Fruit fly (Drosophila melanogaster) whole organism, embryonic: ENCODE data around the gene rau.
A peak's percentile ranks its signal among the peaks of the same experiment; 100 is the strongest.

Experiments used
- Abd-B ChIP-seq: fragments of 200-800 bp; sonication (Bioruptor generic); optimal IDR thresholded peaks from 2 replicates; lab custom pipeline; 2018; ENCODE audit warnings: missing biosample characterization, mild to moderate bottlenecking, missing genetic modification characterization, moderate library complexity
- Bgb ChIP-seq: fragments of 200-800 bp; sonication (Bioruptor generic); IDR thresholded peaks from 2 replicates; pipeline ENCODE4 v1.3.6; 2022; ENCODE audit warnings: missing biosample characterization, missing genetic modification characterization; ENCODE audit not compliant: partially characterized antibody
- CG10209 ChIP-seq: fragments of 200-800 bp; sonication (Bioruptor generic); optimal IDR thresholded peaks from 3 replicates; lab custom pipeline; 2017; ENCODE audit warnings: missing biosample characterization, mild to moderate bottlenecking, missing genetic modification characterization, missing genetic modification reagents
- CG10654 ChIP-seq: fragments of 200-800 bp; sonication (Bioruptor generic); optimal IDR thresholded peaks from 2 replicates; lab custom pipeline; 2016; ENCODE audit warnings: missing biosample characterization, missing genetic modification characterization
- CG11723 ChIP-seq: fragments of 200-800 bp; sonication (Bioruptor generic); optimal IDR thresholded peaks from 2 replicates; lab custom pipeline; 2017; ENCODE audit warnings: missing biosample characterization, mild to moderate bottlenecking, missing genetic modification characterization
- CG12299 ChIP-seq: fragments of 200-800 bp; sonication (Bioruptor generic); optimal IDR thresholded peaks from 2 replicates; lab custom pipeline; 2018; ENCODE audit warnings: missing biosample characterization, mild to moderate bottlenecking, missing genetic modification characterization
- CG12659 ChIP-seq: fragments of 200-800 bp; sonication (Bioruptor generic); optimal IDR thresholded peaks from 3 replicates; lab custom pipeline; 2017; ENCODE audit warnings: mild to moderate bottlenecking, missing biosample characterization, missing genetic modification reagents, missing genetic modification characterization
- CG13894 ChIP-seq: fragments of 200-800 bp; sonication (Bioruptor generic); optimal IDR thresholded peaks from 3 replicates; lab custom pipeline; 2018; ENCODE audit warnings: missing biosample characterization, mild to moderate bottlenecking, missing genetic modification characterization, moderate library complexity
- CG14667 ChIP-seq: fragments of 200-800 bp; sonication (Bioruptor generic); IDR thresholded peaks from 2 replicates; pipeline ENCODE4 v1.3.6; 2022; ENCODE audit warnings: missing biosample characterization, missing genetic modification characterization
- CG16815 ChIP-seq: fragments of 200-800 bp; sonication (Bioruptor generic); optimal IDR thresholded peaks from 3 replicates; lab custom pipeline; 2017; ENCODE audit warnings: missing biosample characterization, mild to moderate bottlenecking, missing genetic modification characterization
- CG2120 ChIP-seq: fragments of 200-800 bp; sonication (Bioruptor generic); optimal IDR thresholded peaks from 3 replicates; lab custom pipeline; 2016; ENCODE audit warnings: missing biosample characterization, missing genetic modification characterization
- CG3163 ChIP-seq: fragments of 200-800 bp; sonication (Bioruptor generic); optimal IDR thresholded peaks from 3 replicates; lab custom pipeline; 2016; ENCODE audit warnings: missing biosample characterization, missing genetic modification characterization
- CG33213 ChIP-seq: fragments of 200-800 bp; sonication (Bioruptor generic); optimal IDR thresholded peaks from 3 replicates; lab custom pipeline; 2016; ENCODE audit warnings: missing biosample characterization, missing genetic modification characterization
- CG42726 ChIP-seq: fragments of 200-800 bp; sonication (Bioruptor generic); IDR thresholded peaks from 2 replicates; pipeline ENCODE4 v1.3.6; 2022; ENCODE audit warnings: missing biosample characterization, missing genetic modification characterization; ENCODE audit not compliant: partially characterized antibody
- CG4854 ChIP-seq: fragments of 200-800 bp; sonication (Bioruptor generic); optimal IDR thresholded peaks from 2 replicates; lab custom pipeline; 2016; ENCODE audit warnings: missing biosample characterization, missing genetic modification characterization, inconsistent platforms
- CG5180 ChIP-seq: fragments of 200-800 bp; sonication (Bioruptor generic); optimal IDR thresholded peaks from 3 replicates; lab custom pipeline; 2017; ENCODE audit warnings: missing biosample characterization, missing genetic modification characterization, mild to moderate bottlenecking, moderate library complexity, missing genetic modification reagents
- CG6654 ChIP-seq: fragments of 200-800 bp; sonication (Bioruptor generic); optimal IDR thresholded peaks from 2 replicates; lab custom pipeline; 2017; ENCODE audit warnings: missing biosample characterization, mild to moderate bottlenecking, missing genetic modification characterization
- CG6683 ChIP-seq: fragments of 200-800 bp; sonication (Bioruptor generic); optimal IDR thresholded peaks from 2 replicates; lab custom pipeline; 2017; ENCODE audit warnings: missing biosample characterization, mild to moderate bottlenecking, missing genetic modification characterization, missing genetic modification reagents
- CG8359 ChIP-seq: fragments of 200-800 bp; sonication (Bioruptor generic); optimal IDR thresholded peaks from 2 replicates; lab custom pipeline; 2017; ENCODE audit warnings: missing biosample characterization, mild to moderate bottlenecking, missing genetic modification characterization, borderline replicate concordance
- CG8478 ChIP-seq: fragments of >200 bp; optimal IDR thresholded peaks from 2 replicates; lab custom pipeline; 2018
- Chrac-16 ChIP-seq: fragments of 200-800 bp; sonication (Bioruptor generic); optimal IDR thresholded peaks from 3 replicates; lab custom pipeline; 2016; ENCODE audit warnings: missing biosample characterization, missing genetic modification characterization
- Dad ChIP-seq: fragments of 200-800 bp; sonication (Bioruptor generic); optimal IDR thresholded peaks from 3 replicates; lab custom pipeline; 2016; ENCODE audit warnings: missing biosample characterization, missing genetic modification characterization
- Dip2 ChIP-seq: fragments of 200-800 bp; sonication (Bioruptor generic); IDR thresholded peaks from 2 replicates; pipeline ENCODE4 v1.3.6; 2022; ENCODE audit warnings: missing biosample characterization, missing genetic modification characterization
- Elba2 ChIP-seq: fragments of 200-800 bp; sonication (Bioruptor generic); optimal IDR thresholded peaks from 3 replicates; lab custom pipeline; 2016; ENCODE audit warnings: missing biosample characterization, missing genetic modification characterization
- Hr78 ChIP-seq, 2 experiments: fragments of 200-800 bp in 1 of 2; fragments of >200 bp in 1 of 2; sonication (Bioruptor generic) in 1 of 2; optimal IDR thresholded peaks; 2 replicates each; lab custom pipeline; 2017 to 2019; ENCODE audit warnings: missing biosample characterization in 2 of 2, missing genetic modification characterization in 2 of 2, mild to moderate bottlenecking in 1 of 2, moderate library complexity in 1 of 2
- Jarid2 ChIP-seq: fragments of 200-800 bp; sonication (Bioruptor generic); optimal IDR thresholded peaks from 3 replicates; lab custom pipeline; 2017; ENCODE audit warnings: mild to moderate bottlenecking, missing biosample characterization, missing genetic modification reagents, missing genetic modification characterization
- Myb ChIP-seq: fragments of 200-800 bp; sonication (Bioruptor generic); optimal IDR thresholded peaks from 2 replicates; lab custom pipeline; 2016; ENCODE audit warnings: missing biosample characterization, missing genetic modification characterization
- Nf-YA ChIP-seq: fragments of 200-800 bp; sonication (Bioruptor generic); IDR thresholded peaks from 2 replicates; pipeline ENCODE4 v1.3.6; 2022; ENCODE audit warnings: missing biosample characterization, missing genetic modification characterization
- Nf-YB ChIP-seq: fragments of 200-800 bp; sonication (Bioruptor generic); optimal IDR thresholded peaks from 3 replicates; lab custom pipeline; 2019; ENCODE audit warnings: missing biosample characterization, mild to moderate bottlenecking, missing genetic modification characterization, moderate library complexity
- Nf-YC ChIP-seq: fragments of 200-800 bp; optimal IDR thresholded peaks from 3 replicates; lab custom pipeline; 2019; ENCODE audit warnings: missing biosample characterization, mild to moderate bottlenecking, missing genetic modification characterization, moderate library complexity
- NfI ChIP-seq: fragments of 200-800 bp; sonication (Bioruptor generic); optimal IDR thresholded peaks from 3 replicates; lab custom pipeline; 2018; ENCODE audit warnings: missing biosample characterization, mild to moderate bottlenecking, missing genetic modification characterization, moderate library complexity
- Sin3A ChIP-seq: fragments of >200 bp; optimal IDR thresholded peaks from 2 replicates; lab custom pipeline; 2018
- Sry-δ ChIP-seq: fragments of 200-800 bp; sonication (Bioruptor generic); optimal IDR thresholded peaks from 2 replicates; lab custom pipeline; 2016; ENCODE audit warnings: missing biosample characterization, missing genetic modification characterization
- TFAM ChIP-seq: fragments of 200-800 bp; sonication (Bioruptor generic); optimal IDR thresholded peaks from 2 replicates; lab custom pipeline; 2017; ENCODE audit warnings: missing biosample characterization, missing genetic modification characterization, inconsistent platforms
- Taf1 ChIP-seq: fragments of 200-800 bp; sonication (Bioruptor generic); IDR thresholded peaks from 2 replicates; pipeline ENCODE4 v1.3.6; 2022; ENCODE audit warnings: missing biosample characterization, missing genetic modification characterization
- Trl ChIP-seq, 3 experiments: fragments of >200 bp in 2 of 3; fragments of 200-800 bp in 1 of 3; sonication (Bioruptor generic) in 1 of 3; optimal IDR thresholded peaks; 2 replicates in 1 of 3; 3 replicates in 2 of 3; lab custom pipeline; 2016 to 2017; ENCODE audit warnings: missing biosample characterization in 1 of 3, missing genetic modification characterization in 1 of 3
- cg ChIP-seq: fragments of 200-800 bp; sonication (Bioruptor generic); optimal IDR thresholded peaks from 3 replicates; lab custom pipeline; 2019; ENCODE audit warnings: missing biosample characterization, mild to moderate bottlenecking, missing genetic modification characterization, moderate library complexity
- chm ChIP-seq: fragments of 200-800 bp; sonication (Bioruptor generic); IDR thresholded peaks from 2 replicates; pipeline ENCODE4 v1.3.6; 2022; ENCODE audit warnings: missing biosample characterization, missing genetic modification characterization
- crol ChIP-seq: fragments of 200-800 bp; sonication (Bioruptor generic); IDR thresholded peaks from 2 replicates; pipeline ENCODE4 v1.3.6; 2022; ENCODE audit warnings: missing biosample characterization, missing genetic modification characterization
- ewg ChIP-seq: fragments of 200-800 bp; sonication (Bioruptor generic); optimal IDR thresholded peaks from 3 replicates; lab custom pipeline; 2017; ENCODE audit warnings: mild to moderate bottlenecking, missing biosample characterization, missing genetic modification reagents, missing genetic modification characterization
- kay ChIP-seq: fragments of 200-800 bp; sonication (Bioruptor generic); optimal IDR thresholded peaks from 2 replicates; lab custom pipeline; 2016; ENCODE audit warnings: missing biosample characterization, missing genetic modification characterization
- klu ChIP-seq: fragments of 200-800 bp; sonication (Bioruptor generic); IDR thresholded peaks from 2 replicates; pipeline ENCODE4 v1.3.6; 2022; ENCODE audit warnings: missing biosample characterization, missing genetic modification characterization
- nmo ChIP-seq: fragments of 200-800 bp; sonication (Bioruptor generic); optimal IDR thresholded peaks from 2 replicates; lab custom pipeline; 2018; ENCODE audit warnings: missing biosample characterization, mild to moderate bottlenecking, missing genetic modification characterization, moderate library complexity
- pros ChIP-seq: fragments of 200-800 bp; sonication (Bioruptor generic); optimal IDR thresholded peaks from 3 replicates; lab custom pipeline; 2019; ENCODE audit warnings: missing biosample characterization, mild to moderate bottlenecking, missing genetic modification characterization, moderate library complexity
- stc ChIP-seq: fragments of 200-800 bp; sonication (Bioruptor generic); IDR thresholded peaks from 2 replicates; pipeline ENCODE4 v1.3.6; 2022; ENCODE audit warnings: missing biosample characterization, missing genetic modification characterization
- toy ChIP-seq: fragments of 200-800 bp; sonication (Bioruptor generic); IDR thresholded peaks from 2 replicates; pipeline ENCODE4 v1.3.6; 2022; ENCODE audit warnings: missing biosample characterization, missing genetic modification characterization
- wek ChIP-seq: fragments of 200-800 bp; sonication (Bioruptor generic); optimal IDR thresholded peaks from 3 replicates; lab custom pipeline; 2018; ENCODE audit warnings: missing biosample characterization, mild to moderate bottlenecking, missing genetic modification characterization, moderate library complexity
- zfh1 ChIP-seq: fragments of 200-800 bp; sonication (Bioruptor generic); IDR thresholded peaks from 3 replicates; pipeline ENCODE4 v1.3.6; 2022; ENCODE audit warnings: missing biosample characterization, missing genetic modification characterization

The rau gene

DNA sequence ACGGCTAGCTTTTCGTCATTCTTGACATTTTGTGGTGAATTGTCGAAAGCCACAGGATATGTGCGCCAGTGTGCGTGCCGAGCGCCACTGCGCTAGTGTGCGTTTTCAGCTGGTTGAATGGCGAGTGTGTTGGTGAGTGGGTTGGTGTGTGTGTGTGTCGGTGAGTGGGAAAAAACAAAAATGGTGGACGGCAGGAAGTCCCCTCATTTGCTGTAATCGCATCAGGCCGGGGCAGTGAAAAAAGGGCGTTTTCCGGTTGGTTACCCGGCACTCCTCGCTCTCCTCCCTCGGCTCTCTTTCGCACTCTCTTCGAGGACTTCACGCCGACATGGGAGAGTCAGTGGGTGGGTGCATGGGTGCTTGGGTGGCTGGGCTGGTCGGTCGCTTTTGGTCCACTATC, 45.9 kb upstream of the rau start (continued):
- TF ChIP-seq Nf-YC (peak; percentile 97), NfI (GFP tag; lab: Kevin White, UChicago) (no peak), Hr78 (GFP tag; optimal IDR thresholded peaks at IDR 0.05; lab: Kevin White, UChicago) (no peak), Nf-YA (GFP tag; lab: Robert Waterston, UW) (peak; percentile 53), Trl (optimal IDR thresholded peaks at IDR 0.05; lab: Kevin White, UChicago) (peak; percentile 32 to 36), Trl (GFP tag; optimal IDR thresholded peaks at IDR 0.05; lab: Kevin White, UChicago) (no peak), Nf-YB (peak; percentile 96), Taf1 (GFP tag; lab: Robert Waterston, UW) (no peak)

DNA sequence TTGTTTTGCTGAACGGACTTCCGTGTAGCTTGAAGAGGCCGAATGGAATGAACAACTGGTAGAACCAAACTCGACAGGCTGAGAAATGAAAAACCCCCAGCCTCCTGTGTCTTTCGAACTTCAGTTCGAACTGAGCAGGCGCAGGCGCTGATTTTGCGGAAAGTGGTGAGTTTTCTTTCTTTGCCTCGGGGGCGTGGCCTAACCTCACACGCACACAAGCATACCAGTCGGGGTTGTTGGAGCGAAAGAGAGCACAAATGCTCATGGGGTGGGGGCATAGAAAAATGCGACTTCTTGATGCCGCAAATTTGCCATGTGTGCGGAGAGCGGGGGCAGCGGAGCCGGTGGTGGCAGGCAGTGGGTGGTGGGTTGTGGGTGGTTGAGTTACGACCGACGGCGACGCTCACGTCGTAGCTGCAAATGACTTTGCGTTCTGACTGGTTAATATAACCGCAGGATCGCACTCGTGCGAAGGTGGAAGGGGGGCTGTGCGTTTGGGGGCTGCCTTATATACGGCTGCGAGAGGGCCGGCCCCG, 44.4 kb upstream of the rau start, which contains the start of gene CG9016:
Gene CG9016, minus strand, starts transcription at position 51 of the 536 bp plus-strand sequence.
- no peak for TF ChIP-seq kay (GFP tag; lab: Kevin White, UChicago)
- TF ChIP-seq TFAM (GFP tag; lab: Kevin White, UChicago) = no peak
- peak; percentile 33; the same call in 1 of the 2 replicates for TF ChIP-seq CG42726 (GFP tag; lab: Robert Waterston, UW)
- TF ChIP-seq ewg (GFP tag; lab: Kevin White, UChicago) = peak; percentile 86
- TF ChIP-seq crol (GFP tag; lab: Robert Waterston, UW) = peak; percentile 89
- no peak for TF ChIP-seq CG13894 (tag; lab: Kevin White, UChicago)
- TF ChIP-seq CG8478 (lab: Kevin White, UChicago) = peak; percentile 79
- TF ChIP-seq klu (GFP tag; lab: Robert Waterston, UW) = no peak
- TF ChIP-seq Trl (optimal IDR thresholded peaks at IDR 0.05; lab: Kevin White, UChicago) = peak in 1 of 2 experiments; percentile 9
- no peak for TF ChIP-seq Trl (GFP tag; optimal IDR thresholded peaks at IDR 0.05; lab: Kevin White, UChicago)
- TF ChIP-seq CG10209 = no peak
- TF ChIP-seq CG11723 = no peak
- TF ChIP-seq CG4854 = no peak
- TF ChIP-seq CG12299 = no peak
- TF ChIP-seq nmo (GFP tag; lab: Kevin White, UChicago) = no peak
- TF ChIP-seq CG10654 (GFP tag; lab: Kevin White, UChicago) = no peak
- no peak for TF ChIP-seq CG8359 (GFP tag; lab: Kevin White, UChicago)
- TF ChIP-seq CG2120 (GFP tag; lab: Kevin White, UChicago) = no peak
- 0 out of 2 replicates have a peak, but pooled peaks have one; percentile 28 for TF ChIP-seq toy (GFP tag; lab: Robert Waterston, UW)
- no peak for TF ChIP-seq Chrac-16 (GFP tag; lab: Kevin White, UChicago)
- no peak for TF ChIP-seq Myb (GFP tag; lab: Kevin White, UChicago)
- no peak for TF ChIP-seq CG16815
- TF ChIP-seq stc (GFP tag; lab: Robert Waterston, UW) = no peak
- peak; percentile 46 for TF ChIP-seq CG5180 (GFP tag; lab: Kevin White, UChicago)
- no peak for TF ChIP-seq CG33213 (GFP tag; lab: Kevin White, UChicago)
- TF ChIP-seq CG3163 (GFP tag; lab: Kevin White, UChicago) = no peak
- no peak for TF ChIP-seq CG12659 (GFP tag; lab: Kevin White, UChicago)
- no peak for TF ChIP-seq NfI (GFP tag; lab: Kevin White, UChicago)
- no peak for TF ChIP-seq Elba2 (GFP tag; lab: Kevin White, UChicago)
- TF ChIP-seq Jarid2 (GFP tag; lab: Kevin White, UChicago) = peak; percentile 25
- no peak for TF ChIP-seq zfh1
- no peak for TF ChIP-seq CG6654 (GFP tag; lab: Kevin White, UChicago)
- TF ChIP-seq pros (GFP tag; lab: Kevin White, UChicago) = peak; percentile 27
- no peak for TF ChIP-seq Dip2 (GFP tag; lab: Robert Waterston, UW)
- no peak for TF ChIP-seq Sry-δ
- no peak for TF ChIP-seq wek (GFP tag; lab: Kevin White, UChicago)
- peak; percentile 73 for TF ChIP-seq cg
- no peak for TF ChIP-seq CG14667 (GFP tag; lab: Robert Waterston, UW)
- TF ChIP-seq Abd-B (GFP tag; lab: Kevin White, UChicago) = no peak
- peak; percentile 19; the same call in 1 of the 2 replicates for TF ChIP-seq Bgb
- TF ChIP-seq Sin3A (lab: Kevin White, UChicago) = no peak
- no peak for TF ChIP-seq Dad (GFP tag; lab: Kevin White, UChicago)
- no peak for TF ChIP-seq chm (GFP tag; lab: Robert Waterston, UW)
- no peak for TF ChIP-seq CG6683 (GFP tag; lab: Kevin White, UChicago)
